Fruit fly (Drosophila melanogaster) whole organism, pupa: ENCODE measurements around the gene Prosbeta6.

Source experiments
- CG10348 ChIP-seq: fragments of 200-800 bp; sonication (Bioruptor generic); IDR thresholded peaks from 2 replicates; pipeline ENCODE4 v1.3.6; 2022; ENCODE audit warnings: missing biosample characterization, missing genetic modification characterization
- CG14655 ChIP-seq: fragments of 200-800 bp; sonication (Bioruptor generic); optimal IDR thresholded peaks from 3 replicates; lab custom pipeline; 2017; ENCODE audit warnings: mild to moderate bottlenecking, missing biosample characterization, missing genetic modification reagents, missing genetic modification characterization
- CG15710 ChIP-seq: fragments of 200-800 bp; sonication (Bioruptor generic); optimal IDR thresholded peaks from 2 replicates; lab custom pipeline; 2018; ENCODE audit warnings: missing biosample characterization, mild to moderate bottlenecking, missing genetic modification characterization, moderate library complexity
- CG32121 ChIP-seq: fragments of 200-800 bp; sonication (Bioruptor generic); IDR thresholded peaks from 2 replicates; pipeline ENCODE4 v1.3.6; 2022; ENCODE audit warnings: missing biosample characterization, missing genetic modification characterization
- CG8301 ChIP-seq: fragments of 200-800 bp; sonication (Bioruptor generic); optimal IDR thresholded peaks from 2 replicates; lab custom pipeline; 2018; ENCODE audit warnings: missing biosample characterization, mild to moderate bottlenecking, missing genetic modification characterization
- D1 ChIP-seq: fragments of 200-800 bp; sonication (Bioruptor generic); optimal IDR thresholded peaks from 2 replicates; lab custom pipeline; 2018; ENCODE audit warnings: missing biosample characterization, mild to moderate bottlenecking, missing genetic modification characterization, moderate library complexity
- Pif1A ChIP-seq: fragments of 200-800 bp; sonication (Bioruptor generic); optimal IDR thresholded peaks from 3 replicates; lab custom pipeline; 2016; ENCODE audit warnings: missing biosample characterization, missing genetic modification characterization
- fd96Ca ChIP-seq: fragments of 200-800 bp; sonication (Bioruptor generic); IDR thresholded peaks from 3 replicates; pipeline ENCODE4 v1.3.6; 2022; ENCODE audit warnings: missing biosample characterization, missing genetic modification characterization
- gl ChIP-seq: fragments of 200-800 bp; sonication (Bioruptor generic); optimal IDR thresholded peaks from 2 replicates; lab custom pipeline; 2018; ENCODE audit warnings: missing biosample characterization, mild to moderate bottlenecking, missing genetic modification characterization

DNA sequence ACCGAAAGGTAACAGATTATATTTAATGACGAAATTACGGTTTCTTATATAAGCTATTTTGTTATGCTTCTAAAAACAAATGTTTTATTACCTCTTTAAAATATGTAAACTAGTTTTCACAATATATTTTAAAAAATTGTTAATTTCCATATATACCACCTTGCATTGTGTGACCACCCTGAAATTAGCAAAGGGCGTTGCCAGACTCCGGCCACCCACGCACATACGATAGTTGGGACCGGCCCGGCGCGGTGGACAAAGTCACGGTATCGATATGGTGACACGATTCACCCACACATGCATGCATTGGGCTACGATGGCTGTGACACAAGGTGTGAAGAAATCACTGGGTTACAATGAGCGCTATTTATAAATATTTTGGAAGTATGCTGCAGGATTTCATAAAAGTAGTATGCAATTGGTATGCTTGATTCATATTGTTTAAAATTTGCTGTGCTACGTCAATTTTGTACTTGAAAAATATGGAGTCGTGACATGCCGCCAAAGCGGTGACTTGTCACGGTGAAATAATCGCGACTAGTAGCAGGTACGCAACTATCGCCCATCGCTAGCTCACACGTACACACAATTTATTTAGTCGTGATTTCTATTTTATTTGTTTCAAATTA lies 22.1 kb downstream of the Prosbeta6 start:
- TF ChIP-seq gl (tag; lab: Kevin White, UChicago) (no peak), D1 (no peak), CG15710 (tag; lab: Kevin White, UChicago) (peak; percentile 45), CG8301 (tag; lab: Kevin White, UChicago) (no peak), Pif1A (GFP tag; lab: Kevin White, UChicago) (no peak), CG32121 (GFP tag; lab: Robert Waterston, UW) (peak; percentile 60), CG14655 (no peak), CG10348 (no peak), fd96Ca (GFP tag; lab: Robert Waterston, UW) (0 out of 3 replicates have a peak, but pooled peaks have one; percentile 41)
